Fruit fly (Drosophila melanogaster) whole organism, embryonic: ENCODE results near the gene CG43407.

Experiments
- ATbp ChIP-seq: fragments of 200-800 bp; sonication (Bioruptor generic); optimal IDR thresholded peaks from 2 replicates; lab custom pipeline; 2017; ENCODE audit warnings: missing biosample characterization, mild to moderate bottlenecking, missing genetic modification characterization, missing genetic modification reagents
- Aef1 ChIP-seq: fragments of 200-800 bp; sonication (Bioruptor generic); IDR thresholded peaks from 3 replicates; pipeline ENCODE4 v1.3.6; 2022; ENCODE audit warnings: missing biosample characterization, missing genetic modification characterization
- B-H2 ChIP-seq: fragments of 200-800 bp; sonication (Bioruptor generic); optimal IDR thresholded peaks from 2 replicates; lab custom pipeline; 2018; ENCODE audit warnings: missing biosample characterization, mild to moderate bottlenecking, missing genetic modification characterization
- CG11560 ChIP-seq: fragments of 200-800 bp; sonication (Bioruptor generic); IDR thresholded peaks from 3 replicates; pipeline ENCODE4 v1.3.6; 2022; ENCODE audit warnings: missing biosample characterization, missing genetic modification characterization
- CG12155 ChIP-seq: fragments of 200-800 bp; sonication (Bioruptor generic); optimal IDR thresholded peaks from 3 replicates; lab custom pipeline; 2016; ENCODE audit warnings: missing biosample characterization, missing genetic modification characterization
- CG12769 ChIP-seq: fragments of 200-800 bp; sonication (Bioruptor generic); optimal IDR thresholded peaks from 2 replicates; lab custom pipeline; 2019; ENCODE audit warnings: missing biosample characterization, mild to moderate bottlenecking, missing genetic modification characterization, moderate library complexity
- CG12942 ChIP-seq: fragments of 200-800 bp; sonication (Bioruptor generic); optimal IDR thresholded peaks from 3 replicates; lab custom pipeline; 2016; ENCODE audit warnings: missing biosample characterization, missing genetic modification characterization
- CG13894 ChIP-seq: fragments of 200-800 bp; sonication (Bioruptor generic); optimal IDR thresholded peaks from 3 replicates; lab custom pipeline; 2018; ENCODE audit warnings: missing biosample characterization, mild to moderate bottlenecking, missing genetic modification characterization, moderate library complexity
- CG14050 ChIP-seq: fragments of 200-800 bp; sonication (Bioruptor generic); IDR thresholded peaks from 3 replicates; pipeline ENCODE4 v1.3.6; 2022; ENCODE audit warnings: missing biosample characterization, missing genetic modification characterization
- CG1647 ChIP-seq: fragments of 200-800 bp; sonication (Bioruptor generic); optimal IDR thresholded peaks from 3 replicates; lab custom pipeline; 2016; ENCODE audit warnings: missing biosample characterization, missing genetic modification characterization
- CG31388 ChIP-seq: fragments of 200-800 bp; sonication (Bioruptor generic); optimal IDR thresholded peaks from 2 replicates; lab custom pipeline; 2016; ENCODE audit warnings: missing biosample characterization, missing genetic modification characterization
- CG32767 ChIP-seq: fragments of 200-800 bp; sonication (Bioruptor generic); IDR thresholded peaks from 2 replicates; pipeline ENCODE4 v1.3.6; 2022; ENCODE audit warnings: missing biosample characterization, missing genetic modification characterization
- CG32772 ChIP-seq: fragments of 200-800 bp; sonication (Bioruptor generic); IDR thresholded peaks from 2 replicates; pipeline ENCODE4 v1.3.6; 2022; ENCODE audit warnings: missing biosample characterization, missing genetic modification characterization
- CG34224 ChIP-seq: fragments of 200-800 bp; sonication (Bioruptor generic); IDR thresholded peaks from 3 replicates; pipeline ENCODE4 v1.3.6; 2022; ENCODE audit warnings: missing biosample characterization, missing genetic modification characterization; ENCODE audit not compliant: partially characterized antibody
- CG4360 ChIP-seq: fragments of 200-800 bp; sonication (Bioruptor generic); IDR thresholded peaks from 2 replicates; pipeline ENCODE4 v1.3.6; 2022; ENCODE audit warnings: missing biosample characterization, missing genetic modification characterization
- CG43689 ChIP-seq: fragments of 200-800 bp; sonication (Bioruptor generic); IDR thresholded peaks from 2 replicates; pipeline ENCODE4 v1.3.6; 2022; ENCODE audit warnings: missing biosample characterization, missing genetic modification characterization
- CoRest ChIP-seq: fragments of 200-800 bp; sonication (Bioruptor generic); optimal IDR thresholded peaks from 3 replicates; lab custom pipeline; 2018; ENCODE audit warnings: missing biosample characterization, mild to moderate bottlenecking, missing genetic modification characterization, moderate library complexity
- D19B ChIP-seq: fragments of 200-800 bp; sonication (Bioruptor generic); optimal IDR thresholded peaks from 2 replicates; lab custom pipeline; 2017; ENCODE audit warnings: missing biosample characterization, mild to moderate bottlenecking, missing genetic modification characterization
- Dad ChIP-seq: fragments of 200-800 bp; sonication (Bioruptor generic); optimal IDR thresholded peaks from 3 replicates; lab custom pipeline; 2016; ENCODE audit warnings: missing biosample characterization, missing genetic modification characterization
- Eip74EF ChIP-seq, 2 experiments: fragments of 200-800 bp in 1 of 2; fragments of >200 bp in 1 of 2; sonication (Bioruptor generic) in 1 of 2; optimal IDR thresholded peaks; 2 replicates each; lab custom pipeline; 2017 to 2019; ENCODE audit warnings: missing biosample characterization in 2 of 2, missing genetic modification characterization in 2 of 2, mild to moderate bottlenecking in 1 of 2, moderate library complexity in 1 of 2
- Gsc ChIP-seq: fragments of 200-800 bp; sonication (Bioruptor generic); IDR thresholded peaks from 2 replicates; pipeline ENCODE4 v1.3.6; 2022; ENCODE audit warnings: missing biosample characterization, missing genetic modification characterization
- Hmr ChIP-seq: fragments of 200-800 bp; sonication (Bioruptor generic); optimal IDR thresholded peaks from 3 replicates; lab custom pipeline; 2017; ENCODE audit warnings: mild to moderate bottlenecking, missing biosample characterization, missing genetic modification reagents, missing genetic modification characterization
- Hsf ChIP-seq: fragments of 200-800 bp; sonication (Bioruptor generic); optimal IDR thresholded peaks from 3 replicates; lab custom pipeline; 2016; ENCODE audit warnings: missing biosample characterization, missing genetic modification characterization
- Lhr ChIP-seq: fragments of 200-800 bp; sonication (Bioruptor generic); optimal IDR thresholded peaks from 3 replicates; lab custom pipeline; 2017; ENCODE audit warnings: mild to moderate bottlenecking, missing biosample characterization, missing genetic modification reagents, missing genetic modification characterization
- MESR4 ChIP-seq: fragments of 200-800 bp; sonication (Bioruptor generic); optimal IDR thresholded peaks from 2 replicates; lab custom pipeline; 2018; ENCODE audit warnings: missing biosample characterization, mild to moderate bottlenecking, missing genetic modification characterization, moderate library complexity
- Med ChIP-seq: fragments of 200-800 bp; sonication (Bioruptor generic); peaks from one replicate; lab custom pipeline; 2016; ENCODE audit warnings: missing biosample characterization, missing genetic modification characterization, mild to moderate bottlenecking, inconsistent platforms, moderate library complexity
- Pdp1 ChIP-seq, 2 experiments: fragments of 200-800 bp; sonication (Bioruptor generic); optimal IDR thresholded peaks; 3 replicates each; lab custom pipeline; 2016; ENCODE audit warnings: missing biosample characterization in 2 of 2, missing genetic modification characterization in 2 of 2, mild to moderate bottlenecking in 1 of 2, moderate library complexity in 1 of 2
- Rfx ChIP-seq: fragments of 200-800 bp; sonication (Bioruptor generic); IDR thresholded peaks from 2 replicates; pipeline ENCODE4 v1.3.6; 2022; ENCODE audit warnings: missing biosample characterization, missing genetic modification characterization
- Xrp1 ChIP-seq: fragments of 200-800 bp; sonication (Bioruptor generic); IDR thresholded peaks from 2 replicates; pipeline ENCODE4 v1.3.6; 2022; ENCODE audit warnings: missing biosample characterization, missing genetic modification characterization
- YL-1 ChIP-seq: fragments of 200-800 bp; sonication (Bioruptor generic); optimal IDR thresholded peaks from 3 replicates; lab custom pipeline; 2017; ENCODE audit warnings: missing biosample characterization, mild to moderate bottlenecking, missing genetic modification characterization
- cad ChIP-seq: fragments of >200 bp; optimal IDR thresholded peaks from 2 replicates; lab custom pipeline; 2017; ENCODE audit warnings: missing biosample characterization, missing genetic modification characterization
- chinmo ChIP-seq: fragments of 200-800 bp; sonication (Bioruptor generic); IDR thresholded peaks from 4 replicates; pipeline ENCODE4 v1.3.6; 2022; ENCODE audit warnings: missing biosample characterization, missing genetic modification characterization; ENCODE audit not compliant: partially characterized antibody
- dimm ChIP-seq: fragments of 200-800 bp; sonication (Bioruptor generic); IDR thresholded peaks from 2 replicates; pipeline ENCODE4 v1.3.6; 2022; ENCODE audit warnings: missing biosample characterization, missing genetic modification characterization
- ems ChIP-seq: fragments of 200-800 bp; sonication (Bioruptor generic); optimal IDR thresholded peaks from 3 replicates; lab custom pipeline; 2016; ENCODE audit warnings: missing biosample characterization, missing genetic modification characterization
- esg ChIP-seq: fragments of 200-800 bp; sonication (Bioruptor generic); conservative IDR thresholded peaks from 2 replicates; pipeline ENCODE4 v1.3.6; 2022; ENCODE audit warnings: missing biosample characterization, missing genetic modification characterization
- gro ChIP-seq: fragments of 200-800 bp; sonication (Bioruptor generic); optimal IDR thresholded peaks from 2 replicates; lab custom pipeline; 2016; ENCODE audit warnings: missing biosample characterization, missing genetic modification characterization
- hkb ChIP-seq, 2 experiments: fragments of 200-800 bp in 1 of 2; fragments of >200 bp in 1 of 2; sonication (Bioruptor generic) in 1 of 2; IDR thresholded peaks in 1 of 2; optimal IDR thresholded peaks in 1 of 2; 2 replicates each; pipeline versions ENCODE4 v1.3.6 to Lab custom; 2017 to 2022; ENCODE audit warnings: missing biosample characterization in 1 of 2, missing genetic modification characterization in 1 of 2
- kay ChIP-seq: fragments of 200-800 bp; sonication (Bioruptor generic); optimal IDR thresholded peaks from 2 replicates; lab custom pipeline; 2016; ENCODE audit warnings: missing biosample characterization, missing genetic modification characterization
- otp ChIP-seq: fragments of 200-800 bp; sonication (Bioruptor generic); IDR thresholded peaks from 3 replicates; pipeline ENCODE4, ENCODE4 v1.3.6; 2022; ENCODE audit warnings: missing biosample characterization, missing genetic modification characterization
- pros ChIP-seq: fragments of 200-800 bp; sonication (Bioruptor generic); optimal IDR thresholded peaks from 3 replicates; lab custom pipeline; 2019; ENCODE audit warnings: missing biosample characterization, mild to moderate bottlenecking, missing genetic modification characterization, moderate library complexity
- salm ChIP-seq: fragments of 200-800 bp; sonication (Bioruptor generic); optimal IDR thresholded peaks from 2 replicates; lab custom pipeline; 2018; ENCODE audit warnings: missing biosample characterization, mild to moderate bottlenecking, missing genetic modification characterization
- sc ChIP-seq, 3 experiments: fragments of >200 bp in 2 of 3; fragments of 200-800 bp in 1 of 3; sonication (Bioruptor generic) in 1 of 3; optimal IDR thresholded peaks; 2 replicates in 2 of 3; 3 replicates in 1 of 3; lab custom pipeline; 2017; ENCODE audit warnings: mild to moderate bottlenecking in 1 of 3, missing biosample characterization in 1 of 3, missing genetic modification characterization in 1 of 3, missing genetic modification reagents in 1 of 3
- sd ChIP-seq: fragments of 200-800 bp; sonication (Bioruptor generic); optimal IDR thresholded peaks from 3 replicates; lab custom pipeline; 2018; ENCODE audit warnings: missing biosample characterization, mild to moderate bottlenecking, missing genetic modification characterization, moderate library complexity
- sqz ChIP-seq: fragments of 200-800 bp; sonication (Bioruptor generic); optimal IDR thresholded peaks from 3 replicates; lab custom pipeline; 2018; ENCODE audit warnings: missing biosample characterization, mild to moderate bottlenecking, missing genetic modification characterization
- ttk ChIP-seq: fragments of 200-800 bp; sonication (Bioruptor generic); IDR thresholded peaks from 2 replicates; pipeline ENCODE4 v2.1.2; 2022; ENCODE audit warnings: missing biosample characterization, missing genetic modification characterization
- vvl ChIP-seq: fragments of 200-800 bp; sonication (Bioruptor generic); IDR thresholded peaks from 2 replicates; pipeline ENCODE4 v1.3.6; 2022; ENCODE audit warnings: missing biosample characterization, missing genetic modification characterization
- yki ChIP-seq: fragments of >200 bp; optimal IDR thresholded peaks from 3 replicates; lab custom pipeline; 2018
- zfh1 ChIP-seq: fragments of 200-800 bp; sonication (Bioruptor generic); IDR thresholded peaks from 3 replicates; pipeline ENCODE4 v1.3.6; 2022; ENCODE audit warnings: missing biosample characterization, missing genetic modification characterization

The CG43407 gene

DNA sequence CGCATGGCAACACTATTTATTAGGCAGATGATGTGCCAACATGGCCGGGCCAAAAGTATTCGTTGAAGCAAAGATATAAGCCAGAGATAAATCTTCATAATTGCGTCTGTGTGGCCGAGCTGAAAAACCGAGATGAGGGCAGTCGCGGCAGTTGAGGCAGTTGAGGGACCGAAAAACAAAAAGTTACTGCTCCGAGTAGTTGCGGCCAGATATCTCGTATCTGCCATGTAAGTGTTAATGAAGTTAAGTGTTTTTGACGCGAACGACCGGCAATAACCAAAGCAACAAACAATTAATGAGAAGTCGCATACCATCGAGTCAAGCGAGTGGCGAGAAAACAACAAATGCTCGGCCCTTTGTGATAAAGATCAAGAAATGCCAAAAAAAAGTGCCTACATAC is 38.4 kb downstream of the CG43407 start (continued):
- TF ChIP-seq CG1647 (GFP tag; lab: Kevin White, UChicago) (no peak), CG11560 (tag; lab: Robert Waterston, UW) (no peak), ATbp (GFP tag; lab: Kevin White, UChicago) (no peak), Xrp1 (no peak), Aef1 (GFP tag; lab: Robert Waterston, UW) (no peak), zfh1 (GFP tag; lab: Robert Waterston, UW) (0 out of 3 replicates have a peak, but pooled peaks have one; percentile 22), Eip74EF (GFP tag; optimal IDR thresholded peaks at IDR 0.05; lab: Kevin White, UChicago) (no peak), YL-1 (GFP tag; lab: Kevin White, UChicago) (no peak), vvl (peak; percentile 11; the same call in 1 of the 2 replicates), otp (GFP tag; lab: Robert Waterston, UW) (peak; percentile 51; the same call in 1 of the 3 replicates), Dad (no peak)

- TF ChIP-seq CG13894 (tag; lab: Kevin White, UChicago) (peak; percentile 40), CoRest (tag; lab: Kevin White, UChicago) (no peak), CG12155 (GFP tag; lab: Kevin White, UChicago) (no peak), sd (peak; percentile 86), chinmo (peak; percentile 60; the same call in 1 of the 4 replicates), gro (GFP tag; lab: Kevin White, UChicago) (peak; percentile 41), B-H2 (GFP tag; lab: Kevin White, UChicago) (peak; percentile 4), Med (GFP tag; lab: Kevin White, UChicago) (peak; percentile 73), CG4360 (GFP tag; lab: Robert Waterston, UW) (peak; percentile 71), CG34224 (GFP tag; lab: Robert Waterston, UW) (no peak), Hmr (GFP tag; lab: Kevin White, UChicago) (no peak), sqz (GFP tag; lab: Kevin White, UChicago) (peak; percentile 22), CG14050 (GFP tag; lab: Robert Waterston, UW) (no peak), hkb (optimal IDR thresholded peaks at IDR 0.05; lab: Kevin White, UChicago) (no peak), hkb (GFP tag; IDR thresholded peaks at IDR 0.05; lab: Robert Waterston, UW) (no peak), dimm (GFP tag; lab: Robert Waterston, UW) (no peak), CG32772 (GFP tag; lab: Robert Waterston, UW) (no peak), CG12769 (tag; lab: Kevin White, UChicago) (peak; percentile 44), cad (GFP tag; lab: Kevin White, UChicago) (no peak), otp (GFP tag; lab: Robert Waterston, UW) (no peak), esg (GFP tag; lab: Robert Waterston, UW) (no peak), Hsf (GFP tag; lab: Kevin White, UChicago) (no peak), Pdp1 (GFP tag; optimal IDR thresholded peaks at IDR 0.05; lab: Kevin White, UChicago) (peak in 1 of 2 experiments; percentile 23), Rfx (GFP tag; lab: Robert Waterston, UW) (0 out of 2 replicates have a peak, but pooled peaks have one; percentile 34)
Measured at dm6 chr3L:19014090-19014489, 39.1 kb downstream of the CG43407 start.

dm6 chr3L:19013086-19013752 is 40.0 kb downstream of the CG43407 start:
- TF ChIP-seq ttk (GFP tag; lab: Robert Waterston, UW) (no peak), Lhr (GFP tag; lab: Kevin White, UChicago) (no peak), MESR4 (GFP tag; lab: Kevin White, UChicago) (no peak), ems (GFP tag; lab: Kevin White, UChicago) (no peak), Gsc (GFP tag; lab: Robert Waterston, UW) (no peak), CG31388 (GFP tag; lab: Kevin White, UChicago) (no peak), CG32767 (GFP tag; lab: Robert Waterston, UW) (no peak), sc (optimal IDR thresholded peaks at IDR 0.05; lab: Kevin White, UChicago) (no peak), sc (GFP tag; optimal IDR thresholded peaks at IDR 0.05; lab: Kevin White, UChicago) (no peak), CG43689 (GFP tag; lab: Robert Waterston, UW) (no peak), kay (GFP tag; lab: Kevin White, UChicago) (no peak), CG12942 (GFP tag; lab: Kevin White, UChicago) (no peak), pros (peak; percentile 74), D19B (GFP tag; lab: Kevin White, UChicago) (no peak), yki (lab: Kevin White, UChicago) (no peak), Xrp1 (no peak), salm (tag; lab: Kevin White, UChicago) (peak; percentile 0)
